Worm (Caenorhabditis elegans) whole organism, L4 larva: ENCODE data around the gene ceh-43.

Source experiments
- F49E8.2 ChIP-seq: sonication (generic microtip); optimal IDR thresholded peaks from 2 replicates; lab custom pipeline; 2016; ENCODE audit warnings: missing compliant biosample characterization, mild to moderate bottlenecking, missing genetic modification characterization, borderline replicate concordance
- ZK546.5 ChIP-seq, 2 experiments: sonication (generic microtip); optimal IDR thresholded peaks; 2 replicates each; lab custom pipeline; 2017; ENCODE audit warnings: missing biosample characterization in 2 of 2, missing genetic modification characterization in 2 of 2
- daf-16 ChIP-seq, 3 experiments: sonication (generic microtip); optimal IDR thresholded peaks; 2 replicates each; lab custom pipeline; 2016 to 2017; ENCODE audit warnings: missing genetic modification characterization in 3 of 3, missing genetic modification reagents in 3 of 3, mild to moderate bottlenecking in 2 of 3, missing compliant biosample characterization in 2 of 3, missing biosample characterization in 1 of 3, moderate library complexity in 1 of 3
- daf-8 ChIP-seq: fragments of 200-800 bp; sonication (Bioruptor generic); IDR thresholded peaks from 2 replicates; pipeline ENCODE4 v1.3.6; 2022; ENCODE audit warnings: missing genetic modification characterization, missing compliant biosample characterization
- dve-1 ChIP-seq: sonication (generic microtip); optimal IDR thresholded peaks from 2 replicates; lab custom pipeline; 2017; ENCODE audit warnings: antibody characterized with exemption, mild to moderate bottlenecking, missing genetic modification characterization, missing compliant biosample characterization; ENCODE audit not compliant: insufficient read depth
- jun-1 ChIP-seq: fragments of 150-350 bp; optimal IDR thresholded peaks from 2 replicates; lab custom pipeline; 2014; ENCODE audit warnings: missing biosample characterization, missing genetic modification reagents, missing genetic modification characterization
- lir-3 ChIP-seq: sonication (generic microtip); optimal IDR thresholded peaks from 2 replicates; lab custom pipeline; 2016; ENCODE audit warnings: mild to moderate bottlenecking, missing genetic modification characterization, missing compliant biosample characterization
- mdl-1 ChIP-seq, 2 experiments: fragments of 150-350 bp in 1 of 2; sonication (generic microtip) in 1 of 2; optimal IDR thresholded peaks; 2 replicates each; lab custom pipeline; 2014 to 2017; ENCODE audit warnings: missing biosample characterization in 2 of 2, missing genetic modification characterization in 2 of 2
- nhr-25 ChIP-seq: sonication (generic microtip); optimal IDR thresholded peaks from 2 replicates; lab custom pipeline; 2017; ENCODE audit warnings: missing genetic modification characterization, mild to moderate bottlenecking, missing compliant biosample characterization, antibody characterized with exemption, moderate library complexity, borderline replicate concordance; ENCODE audit not compliant: insufficient read depth
- skn-1 ChIP-seq: fragments of 150-350 bp; optimal IDR thresholded peaks from 2 replicates; lab custom pipeline; 2014; ENCODE audit warnings: missing biosample characterization, missing genetic modification characterization

ce11 chrIII:4453768-4454167 is 4.0 kb upstream of the ceh-43 start:
- no peak for TF ChIP-seq daf-8 (GFP tag; lab: Robert Waterston, UW)
- no peak for TF ChIP-seq daf-16 (GFP tag; optimal IDR thresholded peaks at IDR 0.05; lab: Kevin White, UChicago)
- no peak for TF ChIP-seq daf-16 (tag; optimal IDR thresholded peaks at IDR 0.05; lab: Kevin White, UChicago)
- TF ChIP-seq ZK546.5 (tag; optimal IDR thresholded peaks at IDR 0.05; lab: Kevin White, UChicago): no peak
- no peak for TF ChIP-seq F49E8.2 (tag; lab: Kevin White, UChicago)
- no peak for TF ChIP-seq dve-1 (tag; lab: Kevin White, UChicago)
- TF ChIP-seq lir-3 (tag; lab: Kevin White, UChicago): no peak
- no peak for TF ChIP-seq nhr-25 (tag; lab: Kevin White, UChicago)
- no peak for TF ChIP-seq skn-1 (tag; lab: Kevin White, UChicago)
- no peak for TF ChIP-seq jun-1 (tag; lab: Kevin White, UChicago)
- no peak for TF ChIP-seq mdl-1 (tag; optimal IDR thresholded peaks at IDR 0.05; lab: Kevin White, UChicago)
